Fruit fly (Drosophila melanogaster): ENCODE measurements around the gene CG12237.

CG12237 gene

DNA sequence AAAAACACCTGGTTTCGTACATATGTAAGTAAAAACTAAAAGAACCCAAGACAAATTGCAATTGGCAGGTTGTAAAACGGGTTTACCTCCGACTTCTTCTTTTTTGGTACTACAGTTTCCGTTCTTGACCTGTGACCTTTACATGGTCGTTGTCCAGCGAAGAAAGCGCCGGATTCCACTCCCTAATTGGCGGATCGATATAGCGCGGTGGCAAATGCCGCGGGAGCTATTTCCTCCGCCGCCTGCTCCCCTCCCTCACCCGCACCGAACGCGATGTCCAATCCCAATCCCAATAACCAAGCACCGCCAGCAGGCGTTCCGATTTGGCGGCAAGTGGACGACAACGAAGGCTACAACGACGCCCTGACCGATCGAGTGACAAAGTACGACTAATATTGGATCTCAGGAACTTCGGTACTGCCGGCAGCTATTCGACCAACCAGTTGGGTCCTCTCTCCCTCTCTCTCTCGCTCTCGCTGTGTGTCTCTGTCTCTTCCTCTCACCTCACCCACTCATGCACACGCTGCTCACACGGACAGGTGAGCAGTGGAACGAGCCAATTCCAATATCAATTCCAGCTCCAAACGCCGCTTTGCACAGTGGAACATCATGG lies 20.0 kb upstream of the CG12237 start (continued):
- TF ChIP-seq CG12299 (tag; optimal IDR thresholded peaks at IDR 0.05) = no peak
- no peak for TF ChIP-seq CG3995 (GFP tag; optimal IDR thresholded peaks at IDR 0.05)
- TF ChIP-seq sob (GFP tag; IDR thresholded peaks at IDR 0.05) = 0 out of 2 replicates have a peak, but pooled peaks have one; percentile 33
- no peak for TF ChIP-seq cad (GFP tag; optimal IDR thresholded peaks at IDR 0.05)
- TF ChIP-seq ttk (GFP tag; IDR thresholded peaks at IDR 0.05) = no peak
- no peak for TF ChIP-seq inv (GFP tag; IDR thresholded peaks at IDR 0.05; ENCODE audit: partially characterized antibody)
- TF ChIP-seq jumu (GFP tag; optimal IDR thresholded peaks at IDR 0.05) = peak; percentile 6
- TF ChIP-seq Lhr (GFP tag; optimal IDR thresholded peaks at IDR 0.05) = no peak
- TF ChIP-seq CG9609 (GFP tag; optimal IDR thresholded peaks at IDR 0.05) = no peak
- no peak for TF ChIP-seq maf-S (GFP tag; optimal IDR thresholded peaks at IDR 0.05)
- TF ChIP-seq Neu2 (GFP tag; optimal IDR thresholded peaks at IDR 0.05; ENCODE audit: borderline replicate concordance) = no peak
- peak; percentile 85 for TF ChIP-seq HLHmδ (GFP tag; optimal IDR thresholded peaks at IDR 0.05)
- no peak for TF ChIP-seq nmo (GFP tag; optimal IDR thresholded peaks at IDR 0.05)
- TF ChIP-seq CG33213 (GFP tag; optimal IDR thresholded peaks at IDR 0.05) = no peak
- TF ChIP-seq peb (GFP tag; IDR thresholded peaks at IDR 0.05) = no peak
- no peak for TF ChIP-seq dysf (GFP tag; IDR thresholded peaks at IDR 0.05)
- no peak for TF ChIP-seq zen2 (GFP tag; IDR thresholded peaks at IDR 0.05; ENCODE audit: partially characterized antibody)
- TF ChIP-seq Abd-B (GFP tag; optimal IDR thresholded peaks at IDR 0.05) = no peak
- no peak for TF ChIP-seq ems (GFP tag; optimal IDR thresholded peaks at IDR 0.05)
- TF ChIP-seq CG2116 (GFP tag; optimal IDR thresholded peaks at IDR 0.05) = no peak
- TF ChIP-seq CG8478 (optimal IDR thresholded peaks at IDR 0.05) = peak; percentile 26
- TF ChIP-seq HHEX (GFP tag; optimal IDR thresholded peaks at IDR 0.05) = no peak
- TF ChIP-seq Hmr (GFP tag; optimal IDR thresholded peaks at IDR 0.05) = no peak
- no peak for TF ChIP-seq YL-1 (GFP tag; optimal IDR thresholded peaks at IDR 0.05)
- no peak for TF ChIP-seq CG10462 (GFP tag; optimal IDR thresholded peaks at IDR 0.05)
- TF ChIP-seq aop (GFP tag; IDR thresholded peaks at IDR 0.05) = no peak
- no peak for TF ChIP-seq sima (GFP tag; optimal IDR thresholded peaks at IDR 0.05)
- TF ChIP-seq gem (tag; optimal IDR thresholded peaks at IDR 0.05) = no peak
- no peak for TF ChIP-seq Vsx1 (GFP tag; optimal IDR thresholded peaks at IDR 0.05)
- TF ChIP-seq Elba2 (GFP tag; optimal IDR thresholded peaks at IDR 0.05) = no peak
- no peak for TF ChIP-seq zfh1 (GFP tag; IDR thresholded peaks at IDR 0.05)
- TF ChIP-seq CG8388 (GFP tag; optimal IDR thresholded peaks at IDR 0.05) = no peak
- TF ChIP-seq D19A (tag; optimal IDR thresholded peaks at IDR 0.05) = no peak
- no peak for TF ChIP-seq HLH54F (GFP tag; optimal IDR thresholded peaks at IDR 0.05)
- no peak for TF ChIP-seq wdn (GFP tag; IDR thresholded peaks at IDR 0.05)
- no peak for TF ChIP-seq CG4854 (GFP tag; optimal IDR thresholded peaks at IDR 0.05)
- peak; percentile 37 for TF ChIP-seq bbx (GFP tag; IDR thresholded peaks at IDR 0.05; ENCODE audit: partially characterized antibody)
- TF ChIP-seq CG6813 (GFP tag; optimal IDR thresholded peaks at IDR 0.05) = no peak
- TF ChIP-seq CG14014 (GFP tag; IDR thresholded peaks at IDR 0.05) = no peak; the same call in 1 of the 2 replicates
- no peak for TF ChIP-seq repo (GFP tag; optimal IDR thresholded peaks at IDR 0.05)
- TF ChIP-seq CG18619 (GFP tag; optimal IDR thresholded peaks at IDR 0.05) = no peak
- TF ChIP-seq CG1602 (GFP tag; optimal IDR thresholded peaks at IDR 0.05) = no peak
- no peak for TF ChIP-seq ato (GFP tag; IDR thresholded peaks at IDR 0.05; ENCODE audit: partially characterized antibody)
- TF ChIP-seq Max (GFP tag; optimal IDR thresholded peaks at IDR 0.05) = no peak
- no peak for TF ChIP-seq vnd (GFP tag; IDR thresholded peaks at IDR 0.05; ENCODE audit: partially characterized antibody)
- TF ChIP-seq Bdp1 (GFP tag; optimal IDR thresholded peaks at IDR 0.05) = no peak
- peak; percentile 82 for TF ChIP-seq Jarid2 (GFP tag; optimal IDR thresholded peaks at IDR 0.05)
- no peak for TF ChIP-seq mirr (GFP tag; optimal IDR thresholded peaks at IDR 0.05)
- TF ChIP-seq CG31224 (GFP tag; IDR thresholded peaks at IDR 0.05) = no peak
- no peak for TF ChIP-seq CG7271 (tag; optimal IDR thresholded peaks at IDR 0.05)
- no peak for TF ChIP-seq gce (GFP tag; IDR thresholded peaks at IDR 0.05)

Measured in whole organism, embryonic.